Worm (Caenorhabditis elegans): ENCODE data around the gene C03B1.14.

DNA sequence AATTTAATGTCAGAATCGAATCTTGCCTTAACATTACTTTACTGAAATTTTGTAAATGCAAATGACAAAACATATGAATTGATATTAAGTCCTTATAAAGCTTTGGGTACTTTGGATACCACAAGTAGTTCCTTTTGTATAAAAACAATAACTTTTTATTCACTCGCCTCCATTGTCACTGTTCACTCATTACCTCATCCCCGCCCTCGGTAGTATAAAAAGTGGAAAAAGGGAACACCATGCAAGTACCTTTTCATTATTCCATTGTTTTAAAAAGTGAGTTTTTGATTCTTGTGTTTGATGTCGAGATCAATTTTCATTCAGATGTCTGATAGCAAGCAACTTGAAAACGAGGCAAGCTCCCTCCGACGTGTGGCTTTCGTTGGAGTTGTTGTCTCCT lies 26.6 kb downstream of the C03B1.14 start, which contains the start of gene col-171:
- TF ChIP-seq zip-4 (GFP tag; optimal IDR thresholded peaks at IDR 0.05): no peak
- TF ChIP-seq nhr-76 (tag; optimal IDR thresholded peaks at IDR 0.05): no peak
- TF ChIP-seq pag-3 (tag; optimal IDR thresholded peaks at IDR 0.05; ENCODE audit: borderline replicate concordance, insufficient read depth): no peak
- TF ChIP-seq nhr-77 (tag; optimal IDR thresholded peaks at IDR 0.05): no peak
- no peak for TF ChIP-seq sox-4 (tag; optimal IDR thresholded peaks at IDR 0.05)
- no peak for TF ChIP-seq elt-3 (tag; optimal IDR thresholded peaks at IDR 0.05)
- no peak for TF ChIP-seq lin-39 (tag; optimal IDR thresholded peaks at IDR 0.05)
- no peak for TF ChIP-seq tbx-2 (tag; optimal IDR thresholded peaks at IDR 0.05)
- TF ChIP-seq hpl-2 (GFP tag; optimal IDR thresholded peaks at IDR 0.05): no peak
- TF ChIP-seq xbp-1 (tag; optimal IDR thresholded peaks at IDR 0.05): no peak
- TF ChIP-seq unc-130 (tag; optimal IDR thresholded peaks at IDR 0.05): no peak
- no peak for TF ChIP-seq lin-35 (GFP tag; optimal IDR thresholded peaks at IDR 0.05)
- no peak for TF ChIP-seq mep-1 (tag; optimal IDR thresholded peaks at IDR 0.05)

Measured in whole organism, L1 larva.